Worm (Caenorhabditis elegans) whole organism, L2 larva: Measurements from ENCODE around the gene rhy-1.

Experiments
- C34F6.9 ChIP-seq: fragments of 150-350 bp; optimal IDR thresholded peaks from 2 replicates; lab custom pipeline; 2014; ENCODE audit warnings: missing biosample characterization, missing genetic modification characterization
- ZK546.5 ChIP-seq: sonication (generic microtip); optimal IDR thresholded peaks from 2 replicates; lab custom pipeline; 2017; ENCODE audit warnings: missing biosample characterization, missing genetic modification characterization
- ama-1 ChIP-seq: fragments of 150-350 bp; optimal IDR thresholded peaks from 2 replicates; lab custom pipeline; 2018; ENCODE audit warnings: inconsistent platforms
- ceh-82 ChIP-seq: fragments of 150-350 bp; optimal IDR thresholded peaks from 2 replicates; lab custom pipeline; 2014; ENCODE audit warnings: missing biosample characterization, missing genetic modification characterization
- fos-1 ChIP-seq: fragments of 150-350 bp; optimal IDR thresholded peaks from 2 replicates; lab custom pipeline; 2014; ENCODE audit warnings: missing biosample characterization, missing genetic modification characterization
- gmeb-1 ChIP-seq: fragments of 150-350 bp; optimal IDR thresholded peaks from 2 replicates; lab custom pipeline; 2014; ENCODE audit warnings: missing biosample characterization, missing genetic modification characterization
- mdl-1 ChIP-seq, 2 experiments: fragments of 150-350 bp in 1 of 2; sonication (generic microtip) in 1 of 2; optimal IDR thresholded peaks; 2 replicates each; lab custom pipeline; 2017; ENCODE audit warnings: missing biosample characterization in 2 of 2, missing genetic modification characterization in 2 of 2
- sma-9 ChIP-seq, 2 experiments: fragments of 150-350 bp in 1 of 2; sonication (generic microtip) in 1 of 2; optimal IDR thresholded peaks; 2 replicates each; lab custom pipeline; 2014 to 2016; ENCODE audit warnings: missing genetic modification characterization in 2 of 2, mild to moderate bottlenecking in 1 of 2, missing biosample characterization in 1 of 2, missing compliant biosample characterization in 1 of 2, missing genetic modification reagents in 1 of 2, moderate library complexity in 1 of 2
- unc-39 ChIP-seq: fragments of 150-350 bp; optimal IDR thresholded peaks from 2 replicates; lab custom pipeline; 2014; ENCODE audit warnings: missing biosample characterization, missing genetic modification characterization
- unc-55 ChIP-seq: fragments of 150-350 bp; sonication (generic microtip); optimal IDR thresholded peaks from 3 replicates; lab custom pipeline; 2014; ENCODE audit warnings: missing biosample characterization, missing genetic modification reagents, missing genetic modification characterization
- zag-1 ChIP-seq: fragments of 150-350 bp; optimal IDR thresholded peaks from 2 replicates; lab custom pipeline; 2014; ENCODE audit warnings: missing biosample characterization, missing genetic modification characterization
- ztf-11 ChIP-seq: sonication (generic microtip); optimal IDR thresholded peaks from 2 replicates; lab custom pipeline; 2017; ENCODE audit warnings: missing biosample characterization, missing genetic modification characterization

rhy-1 gene

ce11 chrII:9211684-9212083 is 50.5 kb downstream of the rhy-1 start (continued):
- TF ChIP-seq ceh-82 (tag; lab: Kevin White, UChicago) (no peak), mdl-1 (tag; optimal IDR thresholded peaks at IDR 0.05; lab: Kevin White, UChicago) (no peak), gmeb-1 (tag; lab: Kevin White, UChicago) (no peak), ama-1 (lab: Kevin White, UChicago) (no peak), unc-39 (tag; lab: Kevin White, UChicago) (no peak), sma-9 (GFP tag; optimal IDR thresholded peaks at IDR 0.05; lab: Kevin White, UChicago) (peak; percentile 48), sma-9 (tag; optimal IDR thresholded peaks at IDR 0.05; lab: Kevin White, UChicago) (no peak), fos-1 (tag; lab: Kevin White, UChicago) (peak; percentile 11), unc-55 (GFP tag; lab: Kevin White, UChicago) (no peak), ZK546.5 (tag; lab: Kevin White, UChicago) (no peak), C34F6.9 (no peak), ztf-11 (tag; lab: Kevin White, UChicago) (no peak), zag-1 (tag; lab: Kevin White, UChicago) (no peak)
- TF ChIP-seq, all 48 proteins: peak for 8
